Worm (Caenorhabditis elegans): Measurements from ENCODE around the gene hda-1.

Gene hda-1

DNA sequence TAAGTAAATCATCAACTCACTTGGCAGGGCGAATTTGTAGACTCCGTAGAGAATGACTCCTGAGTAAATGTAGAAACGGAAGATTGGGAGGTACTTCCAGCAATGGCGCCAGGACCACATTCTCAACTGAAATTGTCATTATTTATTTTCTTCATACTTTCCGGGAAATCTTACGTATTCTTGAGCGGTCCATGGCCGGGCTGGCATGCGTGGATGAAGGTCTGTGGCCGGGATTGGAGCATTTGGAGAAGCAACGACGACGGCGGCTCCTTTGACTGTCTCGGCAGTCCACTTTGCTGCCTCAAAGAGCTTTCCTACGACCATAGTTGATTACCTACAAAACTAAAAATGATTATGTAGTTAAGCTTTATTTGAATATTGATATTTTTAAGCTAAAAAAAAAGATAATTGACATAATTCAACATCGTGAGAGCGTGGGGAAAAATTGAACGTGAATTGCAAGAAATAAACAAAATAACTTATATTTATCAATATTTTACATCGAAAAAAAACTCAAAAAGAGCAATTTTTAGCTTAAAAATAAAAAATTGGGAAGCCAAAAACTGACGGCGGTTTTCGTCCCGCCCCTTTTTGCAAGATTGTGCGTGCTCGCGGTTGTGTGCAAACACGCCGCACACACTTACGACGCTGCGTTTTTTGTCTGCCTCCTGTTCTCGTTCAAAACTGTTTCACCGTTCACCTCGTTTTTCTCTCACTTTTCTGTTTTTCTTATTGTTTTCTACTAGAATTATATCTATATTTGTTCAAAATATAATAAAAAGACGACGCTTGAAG, 1.2 kb upstream of the hda-1 start, which contains the start of gene ril-1 (continued):
- no peak for TF ChIP-seq sox-2 (GFP tag; IDR thresholded peaks at IDR 0.05)
- no peak for TF ChIP-seq zip-5 (tag; optimal IDR thresholded peaks at IDR 0.05)
- TF ChIP-seq pag-3 (tag; optimal IDR thresholded peaks at IDR 0.05; ENCODE audit: borderline replicate concordance), result no peak
- TF ChIP-seq K02D7.2 (tag; optimal IDR thresholded peaks at IDR 0.05), result no peak
- peak; percentile 10 for TF ChIP-seq fkh-6 (tag; optimal IDR thresholded peaks at IDR 0.05)
- no peak for TF ChIP-seq Y22D7AL.16 (tag; optimal IDR thresholded peaks at IDR 0.05)
- TF ChIP-seq C08G9.2 (tag; optimal IDR thresholded peaks at IDR 0.05), result no peak
- no peak for TF ChIP-seq dve-1 (tag; optimal IDR thresholded peaks at IDR 0.05)
- no peak for TF ChIP-seq unc-55 (GFP tag; optimal IDR thresholded peaks at IDR 0.05)
- TF ChIP-seq nhr-11 (tag; optimal IDR thresholded peaks at IDR 0.05), result no peak
- no peak for TF ChIP-seq madf-2 (tag; optimal IDR thresholded peaks at IDR 0.05)
- no peak for TF ChIP-seq dmd-4 (tag; optimal IDR thresholded peaks at IDR 0.05; ENCODE audit: borderline replicate concordance)
- TF ChIP-seq ceh-24 (tag; optimal IDR thresholded peaks at IDR 0.05), result no peak
- TF ChIP-seq syd-9 (tag; optimal IDR thresholded peaks at IDR 0.05), result no peak
- no peak for TF ChIP-seq ets-4 (tag; optimal IDR thresholded peaks at IDR 0.05)
- TF ChIP-seq ztf-16 (tag; optimal IDR thresholded peaks at IDR 0.05), result peak; percentile 62
- peak; percentile 74 for TF ChIP-seq elt-2 (tag; optimal IDR thresholded peaks at IDR 0.05)

DNA sequence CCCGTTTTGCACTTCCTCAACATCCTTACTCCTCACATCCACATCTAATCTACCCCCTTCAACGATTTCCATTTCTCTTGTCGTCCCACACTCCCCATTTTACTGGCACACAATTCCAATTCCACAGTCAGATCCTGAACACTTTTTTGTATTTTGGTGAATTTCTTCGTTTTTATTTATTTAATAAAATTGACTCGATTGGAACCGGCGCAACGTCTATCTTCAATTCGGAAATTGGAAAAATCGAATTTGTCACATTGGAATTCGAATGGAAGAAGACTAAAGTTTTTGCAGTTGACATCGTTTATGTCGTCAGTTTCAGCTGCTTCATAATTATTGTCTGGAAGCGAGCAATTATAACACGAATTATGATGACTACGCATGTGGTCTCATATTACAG, 2.0 kb downstream of the hda-1 start:
- TF ChIP-seq unc-42 (tag; optimal IDR thresholded peaks at IDR 0.05), result peak; percentile 65
- TF ChIP-seq sox-4 (tag; optimal IDR thresholded peaks at IDR 0.05), result no peak

DNA sequence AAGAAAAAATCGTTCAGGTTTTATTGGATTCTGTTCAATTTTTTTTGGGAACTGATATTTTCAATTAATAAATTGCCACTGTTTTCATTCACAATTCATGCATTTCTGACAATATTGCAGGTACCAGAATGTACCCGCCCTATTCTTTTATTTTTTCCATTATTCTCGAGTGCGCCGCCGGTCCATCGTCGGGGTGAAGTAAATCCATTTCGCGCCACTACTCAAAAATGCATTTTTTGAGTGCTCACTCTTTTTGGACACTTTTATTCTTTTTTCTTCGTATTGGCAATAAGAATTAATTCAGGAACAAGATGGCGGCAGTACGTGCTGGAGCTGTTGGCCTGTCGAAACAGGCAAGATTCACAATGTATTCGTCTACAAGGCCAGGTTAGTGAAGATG, 5.6 kb downstream of the hda-1 start, which contains the start of gene kcnl-4:
kcnl-4 (plus strand) TSS at position 301 of the 400 bp plus-strand sequence.
- TF ChIP-seq sox-4 (tag; optimal IDR thresholded peaks at IDR 0.05) (no peak), ceh-48 (tag; optimal IDR thresholded peaks at IDR 0.05) (no peak), dve-1 (tag; optimal IDR thresholded peaks at IDR 0.05) (no peak), ceh-2 (tag; optimal IDR thresholded peaks at IDR 0.05) (no peak), che-1 (tag; optimal IDR thresholded peaks at IDR 0.05) (no peak), pqm-1 (tag; optimal IDR thresholded peaks at IDR 0.05) (no peak), hlh-30 (tag; optimal IDR thresholded peaks at IDR 0.05; ENCODE audit: insufficient read depth) (no peak), nfya-1 (tag; optimal IDR thresholded peaks at IDR 0.05) (no peak), pat-9 (tag; optimal IDR thresholded peaks at IDR 0.05) (no peak), odd-2 (tag; optimal IDR thresholded peaks at IDR 0.05) (no peak)

DNA sequence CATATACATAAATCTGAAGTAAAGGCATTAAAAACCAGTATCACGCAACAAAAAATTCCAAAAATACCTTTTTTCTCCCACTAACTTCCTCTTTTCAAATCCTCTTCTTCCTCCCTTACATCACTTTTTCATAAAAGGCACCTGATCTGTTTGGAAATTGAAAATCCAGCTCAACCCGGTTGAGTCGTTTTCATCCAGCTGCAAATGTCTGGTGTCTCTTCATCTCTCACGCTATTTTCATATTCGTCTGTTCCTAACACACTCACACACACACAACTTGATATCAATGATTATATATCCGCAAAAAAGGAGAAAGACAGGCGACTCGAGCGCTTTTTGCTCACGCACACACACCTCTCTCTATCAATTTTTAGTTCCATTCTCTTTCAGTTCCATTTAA, 7.2 kb downstream of the hda-1 start:
- TF ChIP-seq ceh-30 (tag; optimal IDR thresholded peaks at IDR 0.05) (no peak), sox-4 (tag; optimal IDR thresholded peaks at IDR 0.05) (no peak), unc-3 (GFP tag; conservative IDR thresholded peaks at IDR 0.05) (no peak), unc-3 (tag; optimal IDR thresholded peaks at IDR 0.05) (no peak)

DNA sequence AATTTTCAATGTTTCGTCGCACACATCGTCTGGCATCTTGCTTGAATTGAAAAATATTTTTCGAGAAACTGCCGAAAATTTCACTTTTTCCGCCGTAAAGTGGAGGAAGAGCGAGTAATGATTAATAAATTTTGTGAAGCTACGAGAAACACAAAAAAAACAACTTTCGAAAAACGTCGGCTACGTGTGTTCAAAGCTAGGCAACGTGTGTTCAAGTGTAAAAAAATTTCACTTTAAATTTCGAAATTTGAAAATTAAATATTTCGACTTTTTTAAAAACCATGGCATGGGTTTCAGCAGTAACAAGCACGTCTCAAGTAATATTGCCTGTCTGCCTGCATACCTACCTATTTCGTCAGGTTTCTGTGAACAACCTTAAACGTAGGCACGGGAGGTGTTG, 11.1 kb downstream of the hda-1 start, which contains the start of gene tag-191:
tag-191 (minus strand) TSS at position 101 of the 400 bp plus-strand sequence.
- TF ChIP-seq ztf-16 (tag; optimal IDR thresholded peaks at IDR 0.05) (no peak), nfya-1 (tag; optimal IDR thresholded peaks at IDR 0.05) (no peak), hlh-13 (GFP tag; optimal IDR thresholded peaks at IDR 0.05) (no peak), K02D7.2 (tag; optimal IDR thresholded peaks at IDR 0.05) (no peak), unc-42 (tag; optimal IDR thresholded peaks at IDR 0.05) (no peak), ahr-1 (tag; optimal IDR thresholded peaks at IDR 0.05) (no peak), pqm-1 (tag; optimal IDR thresholded peaks at IDR 0.05) (no peak)

All from whole organism, late embryonic.